In genomic region chr3L:15214348-15215238, dm6 we compare ENCODE assay signal across 4 fruit fly cellular contexts.
TF ChIP-seq lines count a peak whose summit lies in the region.

No protein-coding gene starts in this region.

- no peak for TF ChIP-seq CTCF in whole organism, embryonic (GFP tag; optimal IDR thresholded peaks at IDR 0.05; lab: Kevin White, UChicago)

TF ChIP-seq in whole organism, embryonic, 481 proteins besides CTCF, POLR2A, EP300 and RAD21:
- TF ChIP-seq H2.0 (GFP tag; IDR thresholded peaks at IDR 0.05; lab: Robert Waterston, UW), result no peak
- no peak for TF ChIP-seq Hand (GFP tag; optimal IDR thresholded peaks at IDR 0.05; lab: Kevin White, UChicago)
- TF ChIP-seq CG15514 (GFP tag; optimal IDR thresholded peaks at IDR 0.05; lab: Kevin White, UChicago), result no peak
- peak; percentile 76 for TF ChIP-seq crol (GFP tag; IDR thresholded peaks at IDR 0.05; lab: Robert Waterston, UW)
- TF ChIP-seq Meics (GFP tag; optimal IDR thresholded peaks at IDR 0.05; lab: Kevin White, UChicago), result no peak
- no peak for TF ChIP-seq Dip3 (GFP tag; optimal IDR thresholded peaks at IDR 0.05; lab: Kevin White, UChicago)
- no peak for TF ChIP-seq CG6272 (GFP tag; IDR thresholded peaks at IDR 0.05; lab: Robert Waterston, UW)
- TF ChIP-seq HLHmδ (GFP tag; optimal IDR thresholded peaks at IDR 0.05; lab: Kevin White, UChicago), result no peak

TF ChIP-seq in whole organism, prepupa, 60 proteins besides CTCF, POLR2A, EP300 and RAD21 (continues in another document):
- TF ChIP-seq CG11902 (GFP tag; optimal IDR thresholded peaks at IDR 0.05; lab: Kevin White, UChicago), result no peak
- TF ChIP-seq CG9139 (GFP tag; optimal IDR thresholded peaks at IDR 0.05; lab: Kevin White, UChicago), result no peak
- no peak for TF ChIP-seq lz (GFP tag; optimal IDR thresholded peaks at IDR 0.05; lab: Kevin White, UChicago)
- no peak for TF ChIP-seq CG16779 (tag; optimal IDR thresholded peaks at IDR 0.05; lab: Kevin White, UChicago)
- TF ChIP-seq ss (GFP tag; optimal IDR thresholded peaks at IDR 0.05; lab: Kevin White, UChicago), result peak; percentile 9 to 34
- peak; percentile 1 for TF ChIP-seq spab (GFP tag; optimal IDR thresholded peaks at IDR 0.05; lab: Kevin White, UChicago)
- peak; percentile 22 for TF ChIP-seq fd59A (GFP tag; optimal IDR thresholded peaks at IDR 0.05; lab: Kevin White, UChicago)
- no peak for TF ChIP-seq CG6792 (GFP tag; optimal IDR thresholded peaks at IDR 0.05; lab: Kevin White, UChicago)
- TF ChIP-seq CG11762 (GFP tag; optimal IDR thresholded peaks at IDR 0.05; lab: Kevin White, UChicago; ENCODE audit: insufficient read depth), result peak; percentile 21
- no peak for TF ChIP-seq Met (GFP tag; optimal IDR thresholded peaks at IDR 0.05; lab: Kevin White, UChicago)
- TF ChIP-seq Smox (GFP tag; optimal IDR thresholded peaks at IDR 0.05; lab: Kevin White, UChicago), result no peak
- TF ChIP-seq Eip93F (GFP tag; optimal IDR thresholded peaks at IDR 0.05; lab: Kevin White, UChicago), result no peak
- no peak for TF ChIP-seq Gug (GFP tag; IDR thresholded peaks at IDR 0.05; lab: Robert Waterston, UW)
- peak; percentile 57 for TF ChIP-seq CG32006 (GFP tag; optimal IDR thresholded peaks at IDR 0.05; lab: Kevin White, UChicago)
- TF ChIP-seq Lpt (GFP tag; optimal IDR thresholded peaks at IDR 0.05; lab: Kevin White, UChicago), result no peak
- TF ChIP-seq CG8319 (GFP tag; optimal IDR thresholded peaks at IDR 0.05; lab: Kevin White, UChicago), result no peak
- TF ChIP-seq acj6 (GFP tag; optimal IDR thresholded peaks at IDR 0.05; lab: Kevin White, UChicago), result peak; percentile 41
- TF ChIP-seq dsx (GFP tag; optimal IDR thresholded peaks at IDR 0.05; lab: Kevin White, UChicago; ENCODE audit: poor library complexity, severe bottlenecking), result peak; percentile 68
- 0 out of 3 replicates have a peak, but pooled peaks have one; percentile 13 for TF ChIP-seq eg (GFP tag; IDR thresholded peaks at IDR 0.05; lab: Robert Waterston, UW)
- 0 out of 3 replicates have a peak, but pooled peaks have one; percentile 31 for TF ChIP-seq CG6163 (GFP tag; IDR thresholded peaks at IDR 0.05; lab: Robert Waterston, UW)
- peak; percentile 43 for TF ChIP-seq CG6808 (GFP tag; optimal IDR thresholded peaks at IDR 0.05; lab: Kevin White, UChicago)
- TF ChIP-seq esn (GFP tag; optimal IDR thresholded peaks at IDR 0.05; lab: Kevin White, UChicago), result peak; percentile 15
- no peak for TF ChIP-seq fkh (GFP tag; optimal IDR thresholded peaks at IDR 0.05; lab: Kevin White, UChicago)
- no peak for TF ChIP-seq Blimp-1 (GFP tag; optimal IDR thresholded peaks at IDR 0.05; lab: Kevin White, UChicago)
- TF ChIP-seq vri (GFP tag; optimal IDR thresholded peaks at IDR 0.05; lab: Kevin White, UChicago), result no peak
- TF ChIP-seq CG11294 (GFP tag; IDR thresholded peaks at IDR 0.05; lab: Robert Waterston, UW), result no peak
- TF ChIP-seq Eip75B (GFP tag; optimal IDR thresholded peaks at IDR 0.05; lab: Kevin White, UChicago), result no peak
- TF ChIP-seq CG15336 (GFP tag; IDR thresholded peaks at IDR 0.05; lab: Robert Waterston, UW), result no peak

TF ChIP-seq in whole organism, pupa, 21 proteins besides CTCF, POLR2A, EP300 and RAD21:
- TF ChIP-seq CG12605 (GFP tag; IDR thresholded peaks at IDR 0.05; lab: Robert Waterston, UW), result no peak
- TF ChIP-seq Snoo (tag; optimal IDR thresholded peaks at IDR 0.05; lab: Kevin White, UChicago), result peak; percentile 31
- TF ChIP-seq Ets98B (GFP tag; IDR thresholded peaks at IDR 0.05; lab: Robert Waterston, UW), result no peak
- TF ChIP-seq gl (tag; optimal IDR thresholded peaks at IDR 0.05; lab: Kevin White, UChicago), result no peak
- TF ChIP-seq CG14655 (GFP tag; optimal IDR thresholded peaks at IDR 0.05; lab: Kevin White, UChicago), result peak; percentile 56
- TF ChIP-seq CG13204 (GFP tag; optimal IDR thresholded peaks at IDR 0.05; lab: Kevin White, UChicago), result peak; percentile 58
- TF ChIP-seq CG17806 (tag; optimal IDR thresholded peaks at IDR 0.05; lab: Kevin White, UChicago), result peak; percentile 30
- TF ChIP-seq CG34367 (tag; optimal IDR thresholded peaks at IDR 0.05; lab: Kevin White, UChicago), result peak; percentile 24
- no peak for TF ChIP-seq Pif1A (GFP tag; optimal IDR thresholded peaks at IDR 0.05; lab: Kevin White, UChicago)
- TF ChIP-seq CG10348 (GFP tag; IDR thresholded peaks at IDR 0.05; lab: Robert Waterston, UW), result no peak
- TF ChIP-seq CG32121 (GFP tag; IDR thresholded peaks at IDR 0.05; lab: Robert Waterston, UW), result peak; percentile 47; the same call in 1 of the 2 replicates
- TF ChIP-seq CG15710 (tag; optimal IDR thresholded peaks at IDR 0.05; lab: Kevin White, UChicago), result peak; percentile 46
- TF ChIP-seq CG8301 (tag; optimal IDR thresholded peaks at IDR 0.05; lab: Kevin White, UChicago), result no peak
- TF ChIP-seq CG8159 (tag; optimal IDR thresholded peaks at IDR 0.05; lab: Kevin White, UChicago), result peak; percentile 66
- TF ChIP-seq D1 (tag; optimal IDR thresholded peaks at IDR 0.05; lab: Kevin White, UChicago), result no peak
- TF ChIP-seq rn (GFP tag; IDR thresholded peaks at IDR 0.05; lab: Robert Waterston, UW), result no peak
- TF ChIP-seq CG9948 (tag; optimal IDR thresholded peaks at IDR 0.05; lab: Kevin White, UChicago), result peak; percentile 36
- TF ChIP-seq fd96Ca (GFP tag; IDR thresholded peaks at IDR 0.05; lab: Robert Waterston, UW), result peak; percentile 49; the same call in 2 of the 3 replicates
- 0 out of 3 replicates have a peak, but pooled peaks have one; percentile 33 for TF ChIP-seq CG4496 (GFP tag; IDR thresholded peaks at IDR 0.05; lab: Robert Waterston, UW)
- no peak for TF ChIP-seq Pif1B (GFP tag; optimal IDR thresholded peaks at IDR 0.05; lab: Kevin White, UChicago)
- peak; percentile 23 for TF ChIP-seq EcR (GFP tag; optimal IDR thresholded peaks at IDR 0.05; lab: Kevin White, UChicago)

TF ChIP-seq in whole organism, wandering third instar larva, 38 proteins besides CTCF, POLR2A, EP300 and RAD21:
- TF ChIP-seq Sp1 (GFP tag; optimal IDR thresholded peaks at IDR 0.05; lab: Kevin White, UChicago) (peak; percentile 9), woc (GFP tag; optimal IDR thresholded peaks at IDR 0.05; lab: Kevin White, UChicago) (no peak)
